Worm (Caenorhabditis elegans): Measurements from ENCODE around the gene srw-7.

The srw-7 gene

DNA sequence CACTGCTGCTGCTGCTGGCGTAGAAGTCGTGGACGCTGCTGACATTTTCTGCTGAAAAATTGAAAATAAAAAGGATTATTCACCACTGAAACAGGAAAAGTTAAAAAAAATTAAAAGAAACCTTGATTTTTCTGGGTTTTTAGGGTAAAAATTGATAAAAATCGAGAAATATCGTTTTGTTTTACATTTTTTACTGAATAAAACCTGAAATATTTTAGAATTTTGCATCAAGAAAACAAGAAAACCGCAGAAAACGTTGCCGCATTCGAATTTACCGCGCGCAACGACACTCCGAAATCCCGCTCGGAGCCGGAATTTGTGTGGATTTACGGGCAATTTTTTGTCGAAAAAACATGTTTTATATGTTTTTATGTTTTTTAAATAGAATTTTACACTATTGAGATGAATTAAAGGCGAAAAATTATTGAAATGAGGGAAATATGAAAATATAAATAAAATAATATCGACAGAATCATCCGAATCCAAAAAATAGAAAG is 46.6 kb upstream of the srw-7 start, which contains the start of gene chk-1:
Gene chk-1, minus strand, starts transcription at position 51 of the 497 bp plus-strand sequence.
- TF ChIP-seq snpc-1.1 (tag; optimal IDR thresholded peaks at IDR 0.05; ENCODE audit: insufficient read depth) (peak; percentile 9), nhr-120 (GFP tag; IDR thresholded peaks at IDR 0.05) (no peak), nfyb-1 (GFP tag; IDR thresholded peaks at IDR 0.05) (no peak), dox-1 (GFP tag; IDR thresholded peaks at IDR 0.05) (peak; percentile 48), dpl-1 (GFP tag; optimal IDR thresholded peaks at IDR 0.05) (peak; percentile 84), hrde-1 (tag; optimal IDR thresholded peaks at IDR 0.05; ENCODE audit: borderline replicate concordance) (no peak), F39B2.1 (GFP tag; IDR thresholded peaks at IDR 0.05) (no peak), madf-6 (GFP tag; IDR thresholded peaks at IDR 0.05) (peak; percentile 49; the same call in 1 of the 2 replicates), lin-54 (GFP tag; optimal IDR thresholded peaks at IDR 0.05) (peak; percentile 88), dpff-1 (tag; optimal IDR thresholded peaks at IDR 0.05) (no peak), madf-8 (GFP tag; conservative IDR thresholded peaks at IDR 0.05) (peak; percentile 33; the same call in 1 of the 2 replicates), F23B12.7 (tag; optimal IDR thresholded peaks at IDR 0.05; ENCODE audit: insufficient read depth) (peak; percentile 77), attf-5 (GFP tag; optimal IDR thresholded peaks at IDR 0.05) (peak; percentile 71), him-1 (tag; optimal IDR thresholded peaks at IDR 0.05) (no peak), B0336.3 (GFP tag; IDR thresholded peaks at IDR 0.05) (no peak), rcor-1 (GFP tag; IDR thresholded peaks at IDR 0.05) (0 out of 2 replicates have a peak, but pooled peaks have one; percentile 9), C17E4.6 (GFP tag; IDR thresholded peaks at IDR 0.05) (no peak), athp-1 (tag; optimal IDR thresholded peaks at IDR 0.05) (no peak), tbx-9 (tag; optimal IDR thresholded peaks at IDR 0.05; ENCODE audit: borderline replicate concordance) (no peak), attf-3 (GFP tag; conservative IDR thresholded peaks at IDR 0.05) (peak; percentile 98), atf-7 (tag; optimal IDR thresholded peaks at IDR 0.05) (no peak), tbp1 (GFP tag; optimal IDR thresholded peaks at IDR 0.05) (no peak), lir-1 (GFP tag; conservative IDR thresholded peaks at IDR 0.05) (no peak), ceh-91 (GFP tag; IDR thresholded peaks at IDR 0.05) (no peak), T07F8.4 (tag; optimal IDR thresholded peaks at IDR 0.05) (no peak), hmg-1.2 (GFP tag; IDR thresholded peaks at IDR 0.05) (no peak), Y67H2A.10 (GFP tag; conservative IDR thresholded peaks at IDR 0.05) (no peak), rec-8 (tag; optimal IDR thresholded peaks at IDR 0.05) (no peak), somi-1 (GFP tag; optimal IDR thresholded peaks at IDR 0.05) (no peak), ceh-79 (tag; optimal IDR thresholded peaks at IDR 0.05) (no peak), efl-1 (GFP tag; optimal IDR thresholded peaks at IDR 0.05) (peak; percentile 80), ama-1 (optimal IDR thresholded peaks at IDR 0.05) (no peak), ama-1 (GFP tag; optimal IDR thresholded peaks at IDR 0.05) (no peak), unc-130 (GFP tag; optimal IDR thresholded peaks at IDR 0.05) (no peak), nhr-90 (tag; optimal IDR thresholded peaks at IDR 0.05) (no peak), ceh-40 (GFP tag; IDR thresholded peaks at IDR 0.05) (no peak), ceh-27 (GFP tag; optimal IDR thresholded peaks at IDR 0.05) (no peak), lsl-1 (GFP tag; optimal IDR thresholded peaks at IDR 0.05) (peak; percentile 38), xnd-1 (tag; optimal IDR thresholded peaks at IDR 0.05) (no peak), lin-35 (GFP tag; optimal IDR thresholded peaks at IDR 0.05) (peak in 2 of 3 experiments; percentile 32 to 87), pha-4 (tag; optimal IDR thresholded peaks at IDR 0.05) (peak; percentile 8), D2030.7 (GFP tag; IDR thresholded peaks at IDR 0.05) (no peak), cebp-2 (GFP tag; IDR thresholded peaks at IDR 0.05) (no peak), ztf-22 (GFP tag; optimal IDR thresholded peaks at IDR 0.05) (no peak), snpc-3.4 (tag; optimal IDR thresholded peaks at IDR 0.05) (peak; percentile 7), mcd-1 (GFP tag; IDR thresholded peaks at IDR 0.05) (peak; percentile 22; the same call in 1 of the 2 replicates), F10E7.11 (tag; optimal IDR thresholded peaks at IDR 0.05) (no peak), zfh-2 (GFP tag; conservative IDR thresholded peaks at IDR 0.05) (0 out of 2 replicates have a peak, but pooled peaks have one; percentile 8)
